Fruit fly (Drosophila melanogaster): ENCODE data around the gene Tom40.

- TF ChIP-seq CG10631 (GFP tag; optimal IDR thresholded peaks at IDR 0.05) (no peak), fd85E (GFP tag; optimal IDR thresholded peaks at IDR 0.05) (no peak), CG16779 (tag; optimal IDR thresholded peaks at IDR 0.05) (no peak), Smox (GFP tag; optimal IDR thresholded peaks at IDR 0.05) (no peak), Gug (GFP tag; IDR thresholded peaks at IDR 0.05) (no peak), ss (GFP tag; optimal IDR thresholded peaks at IDR 0.05) (no peak), Sox15 (GFP tag; optimal IDR thresholded peaks at IDR 0.05) (no peak), salr (GFP tag; optimal IDR thresholded peaks at IDR 0.05) (no peak), eg (GFP tag; IDR thresholded peaks at IDR 0.05) (no peak)
Measured at dm6 chrX:7717832-7718231, 18.9 kb upstream of the Tom40 start, which contains the start of gene CG15478.
